Worm (Caenorhabditis elegans) whole organism, L1 larva: Measurements from ENCODE around the gene mma-1.

ENCODE experiments used
- F16B12.6 ChIP-seq: fragments of 150-350 bp; optimal IDR thresholded peaks from 2 replicates; lab custom pipeline; 2014; ENCODE audit warnings: missing biosample characterization, missing genetic modification characterization
- alr-1 ChIP-seq: fragments of 200-800 bp; sonication (Bioruptor generic); optimal IDR thresholded peaks from 2 replicates; lab custom pipeline; 2018; ENCODE audit warnings: borderline replicate concordance, mild to moderate bottlenecking, missing genetic modification characterization, missing compliant biosample characterization
- aly-2 ChIP-seq: fragments of 150-350 bp; optimal IDR thresholded peaks from 2 replicates; lab custom pipeline; 2014; ENCODE audit warnings: missing biosample characterization, missing genetic modification characterization
- ceh-8 ChIP-seq: fragments of 200-800 bp; sonication (Bioruptor generic); optimal IDR thresholded peaks from 2 replicates; lab custom pipeline; 2018; ENCODE audit warnings: mild to moderate bottlenecking, missing genetic modification characterization, moderate library complexity, missing compliant biosample characterization
- ces-1 ChIP-seq: fragments of 150-350 bp; optimal IDR thresholded peaks from 2 replicates; lab custom pipeline; 2014; ENCODE audit warnings: missing biosample characterization, missing genetic modification reagents, missing genetic modification characterization
- dpl-1 ChIP-seq, 3 experiments: fragments of 150-350 bp in 2 of 3; sonication (generic microtip) in 1 of 3; optimal IDR thresholded peaks; 2 replicates each; lab custom pipeline; 2014 to 2017; ENCODE audit warnings: missing biosample characterization in 3 of 3, missing genetic modification characterization in 3 of 3, missing genetic modification reagents in 3 of 3
- dsc-1 ChIP-seq: sonication (generic microtip); optimal IDR thresholded peaks from 2 replicates; lab custom pipeline; 2016; ENCODE audit warnings: mild to moderate bottlenecking, missing genetic modification characterization, missing compliant biosample characterization
- efl-1 ChIP-seq, 4 experiments: fragments of 150-350 bp; optimal IDR thresholded peaks in 3 of 4; peaks in 1 of 4; 1 replicate in 1 of 4; 2 replicates in 3 of 4; lab custom pipeline; 2014; ENCODE audit warnings: missing biosample characterization in 2 of 4, missing genetic modification characterization in 2 of 4, missing genetic modification reagents in 2 of 4
- elt-2 ChIP-seq: sonication (generic microtip); optimal IDR thresholded peaks from 2 replicates; lab custom pipeline; 2016; ENCODE audit warnings: missing genetic modification characterization, mild to moderate bottlenecking, inconsistent platforms, missing compliant biosample characterization, missing genetic modification reagents
- fkh-4 ChIP-seq: sonication (generic microtip); optimal IDR thresholded peaks from 2 replicates; lab custom pipeline; 2016; ENCODE audit warnings: missing compliant biosample characterization, missing genetic modification characterization, borderline replicate concordance
- fkh-8 ChIP-seq: sonication (generic microtip); optimal IDR thresholded peaks from 2 replicates; lab custom pipeline; 2016; ENCODE audit warnings: mild to moderate bottlenecking, missing genetic modification characterization, missing compliant biosample characterization
- fos-1 ChIP-seq: fragments of 150-350 bp; optimal IDR thresholded peaks from 2 replicates; lab custom pipeline; 2014; ENCODE audit warnings: missing biosample characterization, missing genetic modification characterization
- hpl-2 ChIP-seq: fragments of 150-350 bp; optimal IDR thresholded peaks from 2 replicates; lab custom pipeline; 2014; ENCODE audit warnings: missing biosample characterization, missing genetic modification reagents, missing genetic modification characterization
- isw-1 ChIP-seq: fragments of 200-800 bp; sonication (Bioruptor generic); IDR thresholded peaks from 2 replicates; pipeline ENCODE4 v1.3.6; 2022; ENCODE audit warnings: missing genetic modification characterization, missing compliant biosample characterization
- jun-1 ChIP-seq: fragments of 150-350 bp; optimal IDR thresholded peaks from 2 replicates; lab custom pipeline; 2014; ENCODE audit warnings: missing biosample characterization, missing genetic modification reagents, missing genetic modification characterization
- lin-13 ChIP-seq: fragments of 150-350 bp; optimal IDR thresholded peaks from 2 replicates; lab custom pipeline; 2014; ENCODE audit warnings: missing biosample characterization, missing genetic modification reagents, missing genetic modification characterization
- lin-14 ChIP-seq: fragments of 200-800 bp; sonication (Bioruptor generic); optimal IDR thresholded peaks from 2 replicates; lab custom pipeline; 2018; ENCODE audit warnings: mild to moderate bottlenecking, missing genetic modification characterization, moderate library complexity, missing compliant biosample characterization
- mab-9 ChIP-seq: fragments of 200-800 bp; sonication (Bioruptor generic); IDR thresholded peaks from 2 replicates; pipeline ENCODE4 v1.3.6; 2022; ENCODE audit warnings: missing genetic modification reagents, missing genetic modification characterization, missing compliant biosample characterization
- nhr-237 ChIP-seq: fragments of 150-350 bp; optimal IDR thresholded peaks from 2 replicates; lab custom pipeline; 2014; ENCODE audit warnings: missing biosample characterization, missing genetic modification characterization
- nhr-47 ChIP-seq: sonication (generic microtip); optimal IDR thresholded peaks from 2 replicates; lab custom pipeline; 2016; ENCODE audit warnings: mild to moderate bottlenecking, missing genetic modification characterization, moderate library complexity, missing compliant biosample characterization
- nhr-71 ChIP-seq: sonication (generic microtip); optimal IDR thresholded peaks from 2 replicates; lab custom pipeline; 2016; ENCODE audit warnings: mild to moderate bottlenecking, missing genetic modification characterization, moderate library complexity, missing compliant biosample characterization
- nhr-77 ChIP-seq: fragments of 150-350 bp; optimal IDR thresholded peaks from 2 replicates; lab custom pipeline; 2014; ENCODE audit warnings: missing biosample characterization, missing genetic modification characterization
- nhr-90 ChIP-seq: sonication (generic microtip); optimal IDR thresholded peaks from 2 replicates; lab custom pipeline; 2016; ENCODE audit warnings: mild to moderate bottlenecking, missing genetic modification characterization, missing compliant biosample characterization; ENCODE audit not compliant: poor library complexity
- pag-3 ChIP-seq: sonication (generic microtip); optimal IDR thresholded peaks from 2 replicates; lab custom pipeline; 2017; ENCODE audit warnings: missing genetic modification characterization, mild to moderate bottlenecking, missing compliant biosample characterization, antibody characterized with exemption, borderline replicate concordance; ENCODE audit not compliant: insufficient read depth
- pax-3 ChIP-seq: fragments of 200-800 bp; sonication (Bioruptor generic); optimal IDR thresholded peaks from 2 replicates; lab custom pipeline; 2018; ENCODE audit warnings: mild to moderate bottlenecking, missing genetic modification characterization, moderate library complexity, missing compliant biosample characterization
- pqm-1 ChIP-seq: sonication (generic microtip); optimal IDR thresholded peaks from 3 replicates; lab custom pipeline; 2017; ENCODE audit warnings: missing biosample characterization, missing genetic modification characterization
- snpc-4 ChIP-seq: fragments of 150-350 bp; optimal IDR thresholded peaks from 2 replicates; lab custom pipeline; 2014; ENCODE audit warnings: missing biosample characterization, missing genetic modification characterization
- swsn-7 ChIP-seq: sonication (generic microtip); optimal IDR thresholded peaks from 2 replicates; lab custom pipeline; 2016; ENCODE audit warnings: missing genetic modification characterization, missing compliant biosample characterization
- tbx-2 ChIP-seq: sonication (generic microtip); optimal IDR thresholded peaks from 2 replicates; lab custom pipeline; 2016; ENCODE audit warnings: missing genetic modification characterization, missing compliant biosample characterization
- unc-62 ChIP-seq: fragments of 150-350 bp; optimal IDR thresholded peaks from 2 replicates; lab custom pipeline; 2014; ENCODE audit warnings: missing biosample characterization, missing genetic modification reagents, missing genetic modification characterization
- unc-86 ChIP-seq: sonication (generic microtip); optimal IDR thresholded peaks from 2 replicates; lab custom pipeline; 2016; ENCODE audit warnings: missing genetic modification characterization, missing compliant biosample characterization
- vab-15 ChIP-seq: sonication (generic microtip); optimal IDR thresholded peaks from 2 replicates; lab custom pipeline; 2017; ENCODE audit warnings: missing genotype, mild to moderate bottlenecking, missing genetic modification characterization, missing compliant biosample characterization
- xbp-1 ChIP-seq: sonication (generic microtip); optimal IDR thresholded peaks from 2 replicates; lab custom pipeline; 2016; ENCODE audit warnings: missing genetic modification characterization, missing compliant biosample characterization
- zip-4 ChIP-seq: fragments of 200-800 bp; sonication (Bioruptor generic); optimal IDR thresholded peaks from 2 replicates; lab custom pipeline; 2018; ENCODE audit warnings: mild to moderate bottlenecking, missing genetic modification characterization, moderate library complexity, missing compliant biosample characterization

mma-1 gene

DNA sequence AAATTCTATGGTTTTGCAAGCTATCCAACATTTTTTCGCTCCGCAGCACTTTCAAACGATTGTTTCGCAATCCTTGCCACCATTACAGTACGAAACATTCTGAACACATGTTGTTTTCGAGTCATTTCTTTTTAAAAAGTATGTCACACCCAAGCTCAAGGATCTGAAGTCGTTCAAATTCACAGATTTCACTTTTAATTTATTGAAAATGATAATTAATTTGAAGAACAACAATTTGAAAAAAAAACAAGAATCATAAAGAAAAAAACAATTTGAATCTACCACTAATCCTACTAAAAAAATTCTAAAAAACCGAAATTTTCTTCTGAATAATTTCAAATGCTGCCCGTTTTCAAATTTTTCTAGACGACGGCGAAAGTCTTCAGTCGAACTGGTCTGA, 3.7 kb downstream of the mma-1 start, which contains the start of gene C14C10.2:
TSS of gene C14C10.2 (minus strand) at position 101 of the 400 bp plus-strand sequence.
- TF ChIP-seq aly-2 (tag; lab: Kevin White, UChicago) (peak; percentile 26), snpc-4 (no peak), mab-9 (GFP tag; lab: Robert Waterston, UW) (no peak)

DNA sequence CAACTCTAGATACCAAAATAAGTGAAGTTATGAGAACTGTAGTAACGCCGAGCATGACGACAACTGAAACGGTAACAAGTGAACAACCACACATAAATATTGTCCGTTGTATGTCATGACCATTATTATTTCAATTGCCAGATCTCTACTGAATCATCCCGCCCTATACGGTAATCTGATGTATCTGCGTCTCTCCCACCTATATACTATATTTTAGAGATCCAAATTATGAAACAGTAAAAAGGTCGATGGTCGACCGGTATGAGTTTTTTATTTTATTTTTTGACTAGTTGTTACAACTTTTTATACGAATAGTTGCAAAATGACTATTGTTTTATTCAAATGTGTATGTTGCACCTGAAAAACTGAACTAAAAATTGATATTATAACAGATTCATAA, 5.5 kb downstream of the mma-1 start, which contains the start of gene ttr-43:
TSS of gene ttr-43 (minus strand) at position 101 of the 400 bp plus-strand sequence.
- no peak for TF ChIP-seq ces-1
- no peak for TF ChIP-seq nhr-90 (tag; lab: Kevin White, UChicago)
- no peak for TF ChIP-seq ceh-8 (GFP tag; lab: Kevin White, UChicago)

DNA sequence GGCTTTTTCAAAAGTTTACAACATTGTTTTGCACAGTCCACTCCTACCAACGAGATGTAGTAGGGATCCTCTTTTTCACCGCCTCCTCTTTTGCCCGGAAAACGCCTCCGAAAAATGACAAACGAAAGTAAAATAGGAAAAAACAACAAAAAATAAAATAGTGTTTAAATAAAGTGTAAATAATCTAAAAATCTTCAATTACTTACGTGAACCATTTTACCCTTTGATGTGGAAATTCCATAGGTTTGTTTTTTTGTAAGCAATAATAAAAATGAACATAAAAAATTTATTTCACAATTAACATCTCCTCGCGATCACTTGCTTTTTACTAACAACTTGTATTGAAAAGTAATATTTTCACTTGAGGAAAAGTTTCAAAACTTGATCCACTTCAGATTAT, 8.1 kb downstream of the mma-1 start, which contains the start of gene C14C10.1:
TSS of gene C14C10.1 (plus strand) at position 301 of the 400 bp plus-strand sequence.
- TF ChIP-seq lin-13 (GFP tag; lab: Kevin White, UChicago) (no peak), ces-1 (no peak)

DNA sequence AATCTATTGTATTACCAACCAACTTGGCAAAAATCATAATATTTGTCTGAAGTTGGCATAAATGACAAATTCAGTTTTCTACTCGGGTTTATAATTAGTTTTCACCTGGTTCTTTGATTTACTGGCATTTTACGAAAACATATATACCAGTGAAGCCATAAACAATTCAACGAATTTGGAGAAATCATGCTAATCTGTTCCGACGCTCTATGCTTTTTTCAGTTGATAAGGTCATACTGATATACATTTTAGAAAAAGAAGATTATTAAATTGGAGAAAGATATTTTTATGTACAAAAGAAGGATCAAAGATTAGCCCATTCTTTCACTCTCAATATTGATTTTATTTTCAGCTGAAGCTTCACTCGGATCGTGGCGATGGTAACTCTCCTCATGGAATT, 9.3 kb downstream of the mma-1 start:
- TF ChIP-seq fkh-8 (tag; lab: Kevin White, UChicago): peak; percentile 42
- peak; percentile 79 for TF ChIP-seq pax-3 (tag; lab: Kevin White, UChicago)
- no peak for TF ChIP-seq pag-3 (tag; lab: Kevin White, UChicago)
- TF ChIP-seq dsc-1: peak; percentile 76
- TF ChIP-seq hpl-2 (GFP tag; lab: Kevin White, UChicago): no peak
- TF ChIP-seq alr-1: no peak

DNA sequence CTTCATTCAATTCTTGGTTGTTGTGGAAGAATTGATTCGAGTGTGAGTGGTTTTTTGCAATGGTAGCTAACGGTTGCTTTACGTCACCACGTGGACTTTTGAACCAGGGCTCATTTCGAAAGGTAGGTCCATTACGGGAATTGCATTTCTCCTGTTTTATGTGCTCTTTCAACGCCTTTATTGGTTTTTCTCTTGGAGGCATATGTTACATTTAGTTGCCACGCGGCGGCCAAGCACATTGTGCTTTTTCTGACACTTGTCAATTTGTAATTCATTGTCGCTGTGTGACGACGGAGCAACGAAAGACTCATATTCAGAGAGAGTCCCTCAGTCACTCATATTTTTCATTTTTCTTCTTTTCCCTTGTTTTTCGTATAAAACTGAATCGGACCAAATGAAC, 11.3 kb downstream of the mma-1 start:
- TF ChIP-seq lin-14 (GFP tag; lab: Kevin White, UChicago): peak; percentile 34
- TF ChIP-seq pax-3 (tag; lab: Kevin White, UChicago): peak; percentile 5
- no peak for TF ChIP-seq F16B12.6 (tag; lab: Kevin White, UChicago)

DNA sequence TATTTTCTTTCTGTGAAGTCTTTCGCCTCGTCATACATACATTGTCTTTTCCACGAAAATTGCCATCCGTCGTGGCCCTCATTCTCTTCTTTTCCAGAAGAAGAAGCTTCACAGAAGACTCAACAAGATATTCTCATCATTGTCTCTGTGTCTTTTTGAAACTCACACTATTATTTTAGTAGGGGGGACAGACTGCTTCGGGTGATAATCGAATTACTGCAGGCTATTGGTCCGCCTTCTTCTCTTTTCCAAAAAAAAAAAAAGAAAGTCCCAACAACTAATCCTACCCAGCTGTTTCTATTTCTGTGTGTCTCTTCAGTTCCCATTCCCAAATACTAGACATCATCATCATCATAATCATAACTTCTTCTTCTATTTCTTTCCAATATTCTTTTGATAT, 12.7 kb downstream of the mma-1 start:
- no peak for TF ChIP-seq zip-4 (GFP tag; lab: Kevin White, UChicago)
- TF ChIP-seq nhr-237: no peak
- TF ChIP-seq dpl-1 (GFP tag; optimal IDR thresholded peaks at IDR 0.05; lab: Kevin White, UChicago): no peak
- no peak for TF ChIP-seq snpc-4
- peak; percentile 25 for TF ChIP-seq tbx-2 (tag; lab: Kevin White, UChicago)
- no peak for TF ChIP-seq efl-1 (optimal IDR thresholded peaks at IDR 0.05; lab: Kevin White, UChicago)
- TF ChIP-seq efl-1 (GFP tag; optimal IDR thresholded peaks at IDR 0.05 in 1 of 2; lab: Kevin White, UChicago): peak in 1 of 2 experiments; percentile 20
- no peak for TF ChIP-seq vab-15 (tag; lab: Kevin White, UChicago)
- TF ChIP-seq unc-86: no peak
- no peak for TF ChIP-seq unc-62
- no peak for TF ChIP-seq isw-1
- peak; percentile 52 for TF ChIP-seq lin-14 (GFP tag; lab: Kevin White, UChicago)
- peak; percentile 24 for TF ChIP-seq nhr-71

DNA sequence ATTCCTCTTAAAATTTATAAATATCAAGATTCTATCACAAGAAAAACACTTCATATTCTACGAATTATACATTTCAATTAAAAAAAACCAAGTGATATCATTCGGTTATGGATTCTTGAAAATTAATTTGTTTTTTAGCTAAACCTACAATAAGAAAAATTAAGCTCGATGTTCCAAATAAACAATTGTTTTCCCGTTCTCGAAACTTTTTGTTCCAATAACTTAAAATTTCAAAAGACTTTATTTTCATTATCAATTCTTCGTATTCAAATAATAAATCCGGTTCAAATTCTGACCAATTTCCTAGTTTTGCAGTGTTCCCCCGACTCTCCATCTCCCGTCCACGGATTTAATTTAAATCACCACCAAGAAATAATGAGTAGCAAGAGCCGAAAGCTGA, 16.8 kb downstream of the mma-1 start, which contains the start of gene E02A10.3:
TSS of gene E02A10.3 (plus strand) at position 301 of the 400 bp plus-strand sequence.
- no peak for TF ChIP-seq xbp-1
- TF ChIP-seq nhr-90 (tag; lab: Kevin White, UChicago): no peak
- TF ChIP-seq fkh-4 (tag; lab: Kevin White, UChicago): no peak
- TF ChIP-seq swsn-7 (tag; lab: Kevin White, UChicago): no peak
- no peak for TF ChIP-seq nhr-77 (tag; lab: Kevin White, UChicago)
- TF ChIP-seq lin-14 (GFP tag; lab: Kevin White, UChicago): no peak
- TF ChIP-seq pqm-1 (tag; lab: Kevin White, UChicago): no peak
- TF ChIP-seq jun-1 (tag; lab: Kevin White, UChicago): no peak
- TF ChIP-seq lin-13 (GFP tag; lab: Kevin White, UChicago): no peak
- TF ChIP-seq elt-2 (tag; lab: Kevin White, UChicago): no peak
- no peak for TF ChIP-seq nhr-47 (tag; lab: Kevin White, UChicago)
- TF ChIP-seq fos-1: no peak
- TF ChIP-seq, all 84 proteins: peak for 0
